Fruit fly (Drosophila melanogaster) whole organism, embryonic: ENCODE data around the gene smg.
A peak's percentile ranks its signal among the peaks of the same experiment; 100 is the strongest.

Experiments
- Antp ChIP-seq: fragments of 200-800 bp; sonication (Bioruptor generic); optimal IDR thresholded peaks from 3 replicates; lab custom pipeline; 2016; ENCODE audit warnings: missing biosample characterization, missing genetic modification characterization
- B-H1 ChIP-seq: fragments of 200-800 bp; sonication (Bioruptor generic); IDR thresholded peaks from 3 replicates; pipeline ENCODE4 v1.3.6; 2022; ENCODE audit warnings: missing biosample characterization, missing genetic modification characterization
- B-H2 ChIP-seq: fragments of 200-800 bp; sonication (Bioruptor generic); optimal IDR thresholded peaks from 2 replicates; lab custom pipeline; 2018; ENCODE audit warnings: missing biosample characterization, mild to moderate bottlenecking, missing genetic modification characterization
- CG10209 ChIP-seq: fragments of 200-800 bp; sonication (Bioruptor generic); optimal IDR thresholded peaks from 3 replicates; lab custom pipeline; 2017; ENCODE audit warnings: missing biosample characterization, mild to moderate bottlenecking, missing genetic modification characterization, missing genetic modification reagents
- CG10543 ChIP-seq: fragments of 200-800 bp; sonication (Bioruptor generic); optimal IDR thresholded peaks from 3 replicates; lab custom pipeline; 2017; ENCODE audit warnings: missing biosample characterization, mild to moderate bottlenecking, missing genetic modification characterization, moderate library complexity
- CG10979 ChIP-seq: fragments of 200-800 bp; sonication (Bioruptor generic); optimal IDR thresholded peaks from 2 replicates; lab custom pipeline; 2018; ENCODE audit warnings: missing biosample characterization, mild to moderate bottlenecking, missing genetic modification characterization, moderate library complexity
- CG1233 ChIP-seq: fragments of 200-800 bp; sonication (Bioruptor generic); optimal IDR thresholded peaks from 4 replicates; lab custom pipeline; 2018; ENCODE audit warnings: missing biosample characterization, mild to moderate bottlenecking, missing genetic modification characterization
- CG12744 ChIP-seq: fragments of 200-800 bp; sonication (Bioruptor generic); optimal IDR thresholded peaks from 2 replicates; lab custom pipeline; 2016; ENCODE audit warnings: missing biosample characterization, missing genetic modification characterization
- CG13424 ChIP-seq: fragments of 200-800 bp; sonication (Bioruptor generic); optimal IDR thresholded peaks from 2 replicates; lab custom pipeline; 2019; ENCODE audit warnings: missing biosample characterization, mild to moderate bottlenecking, missing genetic modification characterization, moderate library complexity
- CG14860 ChIP-seq: fragments of 200-800 bp; sonication (Bioruptor generic); IDR thresholded peaks from 3 replicates; pipeline ENCODE4 v1.3.6; 2022; ENCODE audit warnings: missing biosample characterization, missing genetic modification characterization; ENCODE audit not compliant: partially characterized antibody
- CG1647 ChIP-seq: fragments of 200-800 bp; sonication (Bioruptor generic); optimal IDR thresholded peaks from 3 replicates; lab custom pipeline; 2016; ENCODE audit warnings: missing biosample characterization, missing genetic modification characterization
- CG17385 ChIP-seq: fragments of 200-800 bp; sonication (Bioruptor generic); optimal IDR thresholded peaks from 3 replicates; lab custom pipeline; 2018; ENCODE audit warnings: missing biosample characterization, mild to moderate bottlenecking, missing genetic modification characterization
- CG18764 ChIP-seq: fragments of 200-800 bp; sonication (Bioruptor generic); optimal IDR thresholded peaks from 3 replicates; lab custom pipeline; 2016; ENCODE audit warnings: missing biosample characterization, missing genetic modification characterization
- CG2202 ChIP-seq: fragments of 200-800 bp; sonication (Bioruptor generic); optimal IDR thresholded peaks from 2 replicates; lab custom pipeline; 2018; ENCODE audit warnings: missing biosample characterization, mild to moderate bottlenecking, missing genetic modification characterization
- CG30403 ChIP-seq: fragments of 200-800 bp; sonication (Bioruptor generic); optimal IDR thresholded peaks from 3 replicates; lab custom pipeline; 2016; ENCODE audit warnings: missing biosample characterization, missing genetic modification characterization
- CG3163 ChIP-seq: fragments of 200-800 bp; sonication (Bioruptor generic); optimal IDR thresholded peaks from 3 replicates; lab custom pipeline; 2016; ENCODE audit warnings: missing biosample characterization, missing genetic modification characterization
- CG4360 ChIP-seq: fragments of 200-800 bp; sonication (Bioruptor generic); IDR thresholded peaks from 2 replicates; pipeline ENCODE4 v1.3.6; 2022; ENCODE audit warnings: missing biosample characterization, missing genetic modification characterization
- CG4820 ChIP-seq: fragments of 200-800 bp; sonication (Bioruptor generic); optimal IDR thresholded peaks from 3 replicates; lab custom pipeline; 2016; ENCODE audit warnings: missing biosample characterization, missing genetic modification characterization
- CG6683 ChIP-seq: fragments of 200-800 bp; sonication (Bioruptor generic); optimal IDR thresholded peaks from 2 replicates; lab custom pipeline; 2017; ENCODE audit warnings: missing biosample characterization, mild to moderate bottlenecking, missing genetic modification characterization, missing genetic modification reagents
- CG6854 ChIP-seq: fragments of 200-800 bp; sonication (Bioruptor generic); optimal IDR thresholded peaks from 3 replicates; lab custom pipeline; 2017; ENCODE audit warnings: missing biosample characterization, mild to moderate bottlenecking, missing genetic modification characterization
- CG7839 ChIP-seq: fragments of 200-800 bp; sonication (Bioruptor generic); optimal IDR thresholded peaks from 3 replicates; lab custom pipeline; 2018; ENCODE audit warnings: missing biosample characterization, mild to moderate bottlenecking, missing genetic modification characterization, moderate library complexity
- CG8478 ChIP-seq: fragments of >200 bp; optimal IDR thresholded peaks from 2 replicates; lab custom pipeline; 2018
- CG9609 ChIP-seq: fragments of 200-800 bp; sonication (Bioruptor generic); optimal IDR thresholded peaks from 3 replicates; lab custom pipeline; 2016; ENCODE audit warnings: missing biosample characterization, missing genetic modification characterization
- ERR ChIP-seq: fragments of 200-800 bp; sonication (Bioruptor generic); optimal IDR thresholded peaks from 2 replicates; lab custom pipeline; 2016; ENCODE audit warnings: missing biosample characterization, missing genetic modification characterization
- GATAe ChIP-seq: fragments of 200-800 bp; sonication (Bioruptor generic); conservative IDR thresholded peaks from 2 replicates; pipeline ENCODE4 v1.3.6; 2022; ENCODE audit warnings: missing biosample characterization, missing genetic modification characterization
- Hand ChIP-seq: fragments of 200-800 bp; sonication (Bioruptor generic); optimal IDR thresholded peaks from 2 replicates; lab custom pipeline; 2017; ENCODE audit warnings: mild to moderate bottlenecking, missing biosample characterization, missing genetic modification reagents, missing genetic modification characterization
- Lpt ChIP-seq: fragments of >200 bp; optimal IDR thresholded peaks from 2 replicates; lab custom pipeline; 2018; ENCODE audit warnings: missing biosample characterization, missing genetic modification characterization
- Mad ChIP-seq: fragments of 200-800 bp; sonication (Bioruptor generic); optimal IDR thresholded peaks from 2 replicates; lab custom pipeline; 2016; ENCODE audit warnings: missing biosample characterization, missing genetic modification characterization
- Nf-YB ChIP-seq: fragments of 200-800 bp; sonication (Bioruptor generic); optimal IDR thresholded peaks from 3 replicates; lab custom pipeline; 2019; ENCODE audit warnings: missing biosample characterization, mild to moderate bottlenecking, missing genetic modification characterization, moderate library complexity
- Sry-δ ChIP-seq: fragments of 200-800 bp; sonication (Bioruptor generic); optimal IDR thresholded peaks from 2 replicates; lab custom pipeline; 2016; ENCODE audit warnings: missing biosample characterization, missing genetic modification characterization
- Xbp1 ChIP-seq: fragments of 200-800 bp; sonication (Bioruptor generic); optimal IDR thresholded peaks from 3 replicates; lab custom pipeline; 2016; ENCODE audit warnings: missing biosample characterization, mild to moderate bottlenecking, missing genetic modification characterization
- YL-1 ChIP-seq: fragments of 200-800 bp; sonication (Bioruptor generic); optimal IDR thresholded peaks from 3 replicates; lab custom pipeline; 2017; ENCODE audit warnings: missing biosample characterization, mild to moderate bottlenecking, missing genetic modification characterization
- ap ChIP-seq: fragments of 200-800 bp; sonication (Bioruptor generic); IDR thresholded peaks from 2 replicates; pipeline ENCODE4 v1.3.6; 2022; ENCODE audit warnings: missing biosample characterization, missing genetic modification characterization
- ase ChIP-seq: fragments of 200-800 bp; sonication (Bioruptor generic); IDR thresholded peaks from 3 replicates; pipeline ENCODE4 v1.3.6; 2022; ENCODE audit warnings: missing biosample characterization, missing genetic modification characterization
- bbx ChIP-seq: fragments of 200-800 bp; sonication (Bioruptor generic); IDR thresholded peaks from 2 replicates; pipeline ENCODE4 v1.3.6; 2022; ENCODE audit warnings: missing biosample characterization, missing genetic modification characterization; ENCODE audit not compliant: partially characterized antibody
- chm ChIP-seq: fragments of 200-800 bp; sonication (Bioruptor generic); IDR thresholded peaks from 2 replicates; pipeline ENCODE4 v1.3.6; 2022; ENCODE audit warnings: missing biosample characterization, missing genetic modification characterization
- gsb-n ChIP-seq: fragments of 200-800 bp; sonication (Bioruptor generic); optimal IDR thresholded peaks from 3 replicates; lab custom pipeline; 2018; ENCODE audit warnings: missing biosample characterization, mild to moderate bottlenecking, missing genetic modification characterization
- inv ChIP-seq: fragments of 200-800 bp; sonication (Bioruptor generic); IDR thresholded peaks from 2 replicates; pipeline ENCODE4 v1.3.6; 2022; ENCODE audit warnings: missing biosample characterization, missing genetic modification characterization; ENCODE audit not compliant: partially characterized antibody
- jigr1 ChIP-seq: fragments of 200-800 bp; sonication (Bioruptor generic); IDR thresholded peaks from 3 replicates; pipeline ENCODE4 v1.3.6; 2022; ENCODE audit warnings: missing biosample characterization, missing genetic modification characterization
- kay ChIP-seq: fragments of 200-800 bp; sonication (Bioruptor generic); optimal IDR thresholded peaks from 2 replicates; lab custom pipeline; 2016; ENCODE audit warnings: missing biosample characterization, missing genetic modification characterization
- knrl ChIP-seq: fragments of 200-800 bp; sonication (Bioruptor generic); IDR thresholded peaks from 3 replicates; pipeline ENCODE4 v1.3.6; 2022; ENCODE audit warnings: missing biosample characterization, missing genetic modification characterization; ENCODE audit not compliant: partially characterized antibody
- lbe ChIP-seq: fragments of 200-800 bp; sonication (Bioruptor generic); optimal IDR thresholded peaks from 2 replicates; lab custom pipeline; 2016; ENCODE audit warnings: missing biosample characterization, mild to moderate bottlenecking, missing genetic modification characterization
- lilli ChIP-seq: fragments of 200-800 bp; sonication (Bioruptor generic); optimal IDR thresholded peaks from 3 replicates; lab custom pipeline; 2016; ENCODE audit warnings: missing biosample characterization, missing genetic modification characterization
- nerfin-1 ChIP-seq: fragments of 200-800 bp; sonication (Bioruptor generic); optimal IDR thresholded peaks from 3 replicates; lab custom pipeline; 2019; ENCODE audit warnings: missing biosample characterization, mild to moderate bottlenecking, missing genetic modification characterization, moderate library complexity
- pnt ChIP-seq: fragments of 200-800 bp; sonication (Bioruptor generic); optimal IDR thresholded peaks from 3 replicates; lab custom pipeline; 2016; ENCODE audit warnings: missing biosample characterization, missing genetic modification characterization
- pzg ChIP-seq: fragments of 200-800 bp; sonication (Bioruptor generic); optimal IDR thresholded peaks from 3 replicates; lab custom pipeline; 2018; ENCODE audit warnings: missing biosample characterization, mild to moderate bottlenecking, missing genetic modification characterization, moderate library complexity
- salm ChIP-seq: fragments of 200-800 bp; sonication (Bioruptor generic); optimal IDR thresholded peaks from 2 replicates; lab custom pipeline; 2018; ENCODE audit warnings: missing biosample characterization, mild to moderate bottlenecking, missing genetic modification characterization
- tup ChIP-seq: fragments of 200-800 bp; sonication (Bioruptor generic); optimal IDR thresholded peaks from 2 replicates; lab custom pipeline; 2016; ENCODE audit warnings: missing biosample characterization, mild to moderate bottlenecking, missing genetic modification characterization, moderate library complexity
- unc-4 ChIP-seq: fragments of 200-800 bp; sonication (Bioruptor generic); IDR thresholded peaks from 2 replicates; pipeline ENCODE4 v1.3.6; 2022; ENCODE audit warnings: missing biosample characterization, missing genetic modification characterization; ENCODE audit not compliant: partially characterized antibody
- usp ChIP-seq: fragments of >200 bp; optimal IDR thresholded peaks from 2 replicates; lab custom pipeline; 2017; ENCODE audit warnings: missing biosample characterization, missing genetic modification characterization
- vfl ChIP-seq: fragments of 200-800 bp; sonication (Bioruptor generic); optimal IDR thresholded peaks from 2 replicates; lab custom pipeline; 2016; ENCODE audit warnings: missing biosample characterization, missing genetic modification characterization

smg gene

DNA sequence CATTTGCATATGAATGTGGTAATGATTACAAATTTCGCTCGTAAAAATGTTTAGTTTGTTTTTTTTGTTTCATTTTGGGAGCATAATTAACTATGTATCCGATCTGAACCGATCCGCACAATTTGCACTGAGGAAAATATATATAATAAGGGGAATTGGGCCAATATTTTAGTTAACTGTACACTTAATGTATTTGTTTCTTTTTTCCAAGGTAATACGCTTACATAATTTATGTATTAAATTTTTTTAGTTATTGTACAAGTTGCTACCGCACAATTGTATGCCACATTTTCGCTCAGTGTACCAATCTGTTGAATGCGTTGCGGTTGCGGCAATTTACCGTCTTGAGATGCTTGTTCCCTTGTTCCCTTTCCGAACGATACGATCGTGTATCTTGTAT is 27.9 kb upstream of the smg start (continued):
- TF ChIP-seq kay (GFP tag; lab: Kevin White, UChicago) = peak; percentile 65
- TF ChIP-seq CG4360 = peak; percentile 58; the same call in 1 of the 2 replicates
- TF ChIP-seq usp (GFP tag; lab: Kevin White, UChicago) = no peak
- TF ChIP-seq vfl (GFP tag; lab: Kevin White, UChicago) = peak; percentile 69
- TF ChIP-seq lbe = no peak
- peak; percentile 65 for TF ChIP-seq CG12744 (GFP tag; lab: Kevin White, UChicago)
- TF ChIP-seq jigr1 (GFP tag; lab: Robert Waterston, UW) = peak; percentile 81; the same call in 2 of the 3 replicates
- peak; percentile 60 for TF ChIP-seq CG9609 (GFP tag; lab: Kevin White, UChicago)
- TF ChIP-seq Antp (GFP tag; lab: Kevin White, UChicago) = peak; percentile 73
- TF ChIP-seq ap (GFP tag; lab: Robert Waterston, UW) = peak; percentile 84
- peak; percentile 37 for TF ChIP-seq Sry-δ (GFP tag; lab: Kevin White, UChicago)
- TF ChIP-seq CG2202 = peak; percentile 57
- TF ChIP-seq CG7839 = peak; percentile 93
- peak; percentile 84 for TF ChIP-seq CG30403 (GFP tag; lab: Kevin White, UChicago)
- peak; percentile 49 for TF ChIP-seq CG6683 (GFP tag; lab: Kevin White, UChicago)
- no peak for TF ChIP-seq inv (GFP tag; lab: Robert Waterston, UW)
- TF ChIP-seq CG8478 (lab: Kevin White, UChicago) = no peak
- TF ChIP-seq pzg (GFP tag; lab: Kevin White, UChicago) = no peak
- no peak for TF ChIP-seq B-H2
- peak; percentile 81 for TF ChIP-seq salm (tag; lab: Kevin White, UChicago)
- TF ChIP-seq CG10209 (GFP tag; lab: Kevin White, UChicago) = peak; percentile 77
- TF ChIP-seq Hand (GFP tag; lab: Kevin White, UChicago) = peak; percentile 48
- TF ChIP-seq CG14860 (GFP tag; lab: Robert Waterston, UW) = no peak
- TF ChIP-seq CG4820 (GFP tag; lab: Kevin White, UChicago) = peak; percentile 81
- peak; percentile 78 for TF ChIP-seq nerfin-1
- TF ChIP-seq Nf-YB = peak; percentile 53
- TF ChIP-seq Xbp1 (GFP tag; lab: Kevin White, UChicago) = peak; percentile 82
- no peak for TF ChIP-seq GATAe (GFP tag; lab: Robert Waterston, UW)
- peak; percentile 83 for TF ChIP-seq gsb-n (tag; lab: Kevin White, UChicago)
- peak; percentile 68 for TF ChIP-seq pnt (GFP tag; lab: Kevin White, UChicago)
- TF ChIP-seq CG10979 (tag; lab: Kevin White, UChicago) = peak; percentile 87
- peak; percentile 78 for TF ChIP-seq CG1233 (GFP tag; lab: Kevin White, UChicago)
- TF ChIP-seq YL-1 (GFP tag; lab: Kevin White, UChicago) = no peak
- peak; percentile 82 for TF ChIP-seq lilli
- peak; percentile 60 for TF ChIP-seq tup
- peak; percentile 89 for TF ChIP-seq CG13424 (tag; lab: Kevin White, UChicago)
- TF ChIP-seq bbx = no peak
- peak; percentile 43 for TF ChIP-seq CG3163 (GFP tag; lab: Kevin White, UChicago)
- no peak for TF ChIP-seq knrl (GFP tag; lab: Robert Waterston, UW)
- TF ChIP-seq CG18764 (GFP tag; lab: Kevin White, UChicago) = peak; percentile 68
- TF ChIP-seq ERR (GFP tag; lab: Kevin White, UChicago) = peak; percentile 45
- TF ChIP-seq unc-4 (GFP tag; lab: Robert Waterston, UW) = no peak
- TF ChIP-seq ase (GFP tag; lab: Robert Waterston, UW) = peak; percentile 92
- peak; percentile 84 for TF ChIP-seq B-H1 (GFP tag; lab: Robert Waterston, UW)
- TF ChIP-seq CG10543 (GFP tag; lab: Kevin White, UChicago) = no peak
- TF ChIP-seq Mad = peak; percentile 72
- no peak for TF ChIP-seq Lpt (GFP tag; lab: Kevin White, UChicago)
- TF ChIP-seq CG6854 = peak; percentile 33
- peak; percentile 91 for TF ChIP-seq chm (GFP tag; lab: Robert Waterston, UW)
- TF ChIP-seq CG1647 (GFP tag; lab: Kevin White, UChicago) = peak; percentile 78
- TF ChIP-seq CG17385 (GFP tag; lab: Kevin White, UChicago) = peak; percentile 77
